Fruit fly (Drosophila melanogaster) whole organism, embryonic: ENCODE measurements around the gene Prosbeta2.

Experiments
- Abd-B ChIP-seq: fragments of 200-800 bp; sonication (Bioruptor generic); optimal IDR thresholded peaks from 2 replicates; lab custom pipeline; 2018; ENCODE audit warnings: missing biosample characterization, mild to moderate bottlenecking, missing genetic modification characterization, moderate library complexity
- Atf-2 ChIP-seq: fragments of 200-800 bp; sonication (Bioruptor generic); optimal IDR thresholded peaks from 2 replicates; lab custom pipeline; 2016; ENCODE audit warnings: missing biosample characterization, missing genetic modification characterization
- B-H2 ChIP-seq: fragments of 200-800 bp; sonication (Bioruptor generic); optimal IDR thresholded peaks from 2 replicates; lab custom pipeline; 2018; ENCODE audit warnings: missing biosample characterization, mild to moderate bottlenecking, missing genetic modification characterization
- Bteb2 ChIP-seq: fragments of 200-800 bp; sonication (Bioruptor generic); optimal IDR thresholded peaks from 2 replicates; lab custom pipeline; 2016; ENCODE audit warnings: missing biosample characterization, missing genetic modification characterization
- CG10147 ChIP-seq: fragments of 200-800 bp; sonication (Bioruptor generic); optimal IDR thresholded peaks from 2 replicates; lab custom pipeline; 2019; ENCODE audit warnings: missing biosample characterization, mild to moderate bottlenecking, missing genetic modification characterization, moderate library complexity
- CG11398 ChIP-seq: fragments of 200-800 bp; sonication (Bioruptor generic); optimal IDR thresholded peaks from 2 replicates; lab custom pipeline; 2016; ENCODE audit warnings: missing biosample characterization, missing genetic modification characterization
- CG12071 ChIP-seq: fragments of 200-800 bp; sonication (Bioruptor generic); optimal IDR thresholded peaks from 3 replicates; lab custom pipeline; 2018; ENCODE audit warnings: missing biosample characterization, mild to moderate bottlenecking, missing genetic modification characterization
- CG1233 ChIP-seq: fragments of 200-800 bp; sonication (Bioruptor generic); optimal IDR thresholded peaks from 4 replicates; lab custom pipeline; 2018; ENCODE audit warnings: missing biosample characterization, mild to moderate bottlenecking, missing genetic modification characterization
- CG14014 ChIP-seq: fragments of 200-800 bp; sonication (Bioruptor generic); IDR thresholded peaks from 2 replicates; pipeline ENCODE4 v1.3.6; 2022; ENCODE audit warnings: missing biosample characterization, missing genetic modification characterization
- CG14050 ChIP-seq: fragments of 200-800 bp; sonication (Bioruptor generic); IDR thresholded peaks from 3 replicates; pipeline ENCODE4 v1.3.6; 2022; ENCODE audit warnings: missing biosample characterization, missing genetic modification characterization
- CG15479 ChIP-seq: fragments of 200-800 bp; sonication (Bioruptor generic); optimal IDR thresholded peaks from 3 replicates; lab custom pipeline; 2019; ENCODE audit warnings: missing biosample characterization, mild to moderate bottlenecking, missing genetic modification characterization, moderate library complexity
- CG17186 ChIP-seq: fragments of 200-800 bp; sonication (Bioruptor generic); optimal IDR thresholded peaks from 3 replicates; lab custom pipeline; 2017; ENCODE audit warnings: missing biosample characterization, missing genetic modification reagents, missing genetic modification characterization
- CG18262 ChIP-seq: fragments of 200-800 bp; optimal IDR thresholded peaks from 3 replicates; lab custom pipeline; 2019; ENCODE audit warnings: missing biosample characterization, mild to moderate bottlenecking, missing genetic modification characterization, moderate library complexity
- CG2199 ChIP-seq: fragments of 200-800 bp; sonication (Bioruptor generic); IDR thresholded peaks from 3 replicates; pipeline ENCODE4 v1.3.6; 2022; ENCODE audit warnings: missing biosample characterization, missing genetic modification characterization
- CG31224 ChIP-seq: fragments of 200-800 bp; sonication (Bioruptor generic); IDR thresholded peaks from 2 replicates; pipeline ENCODE4 v1.3.6; 2022; ENCODE audit warnings: missing biosample characterization, missing genetic modification characterization
- CG6254 ChIP-seq: fragments of 200-800 bp; sonication (Bioruptor generic); optimal IDR thresholded peaks from 3 replicates; lab custom pipeline; 2017; ENCODE audit warnings: mild to moderate bottlenecking, missing biosample characterization, missing genetic modification reagents, missing genetic modification characterization
- CG7556 ChIP-seq: fragments of 200-800 bp; sonication (Bioruptor generic); optimal IDR thresholded peaks from 2 replicates; lab custom pipeline; 2017; ENCODE audit warnings: missing biosample characterization, mild to moderate bottlenecking, missing genetic modification characterization
- CG8924 ChIP-seq: fragments of 200-800 bp; optimal IDR thresholded peaks from 3 replicates; lab custom pipeline; 2019; ENCODE audit warnings: missing biosample characterization, mild to moderate bottlenecking, missing genetic modification characterization, moderate library complexity
- CoRest ChIP-seq: fragments of 200-800 bp; sonication (Bioruptor generic); optimal IDR thresholded peaks from 3 replicates; lab custom pipeline; 2018; ENCODE audit warnings: missing biosample characterization, mild to moderate bottlenecking, missing genetic modification characterization, moderate library complexity
- D ChIP-seq, 2 experiments: fragments of 200-800 bp in 1 of 2; fragments of >200 bp in 1 of 2; sonication (Bioruptor generic) in 1 of 2; optimal IDR thresholded peaks; 2 replicates in 1 of 2; 3 replicates in 1 of 2; lab custom pipeline; 2017; ENCODE audit warnings: mild to moderate bottlenecking in 1 of 2, missing biosample characterization in 1 of 2, missing genetic modification characterization in 1 of 2, missing genetic modification reagents in 1 of 2
- Dip3 ChIP-seq: fragments of 200-800 bp; sonication (Bioruptor generic); optimal IDR thresholded peaks from 3 replicates; lab custom pipeline; 2016; ENCODE audit warnings: missing biosample characterization, missing genetic modification characterization
- Ets65A ChIP-seq: fragments of 200-800 bp; sonication (Bioruptor generic); peaks from one replicate; lab custom pipeline; 2016; ENCODE audit warnings: missing biosample characterization, missing genetic modification characterization
- Jarid2 ChIP-seq: fragments of 200-800 bp; sonication (Bioruptor generic); optimal IDR thresholded peaks from 3 replicates; lab custom pipeline; 2017; ENCODE audit warnings: mild to moderate bottlenecking, missing biosample characterization, missing genetic modification reagents, missing genetic modification characterization
- Lpt ChIP-seq: fragments of >200 bp; optimal IDR thresholded peaks from 2 replicates; lab custom pipeline; 2018; ENCODE audit warnings: missing biosample characterization, missing genetic modification characterization
- Poxn ChIP-seq: fragments of 200-800 bp; sonication (Bioruptor generic); IDR thresholded peaks from 2 replicates; pipeline ENCODE4 v1.3.6; 2022; ENCODE audit warnings: missing biosample characterization, missing genetic modification characterization
- Ptx1 ChIP-seq: fragments of 200-800 bp; sonication (Bioruptor generic); IDR thresholded peaks from 2 replicates; pipeline ENCODE4 v1.3.6; 2022; ENCODE audit warnings: missing biosample characterization, missing genetic modification characterization
- Stat92E ChIP-seq, 3 experiments: fragments of >200 bp in 2 of 3; fragments of 200-800 bp in 1 of 3; sonication (Bioruptor generic) in 1 of 3; optimal IDR thresholded peaks; 2 replicates each; lab custom pipeline; 2017 to 2019; ENCODE audit warnings: missing biosample characterization in 3 of 3, missing genetic modification characterization in 3 of 3, mild to moderate bottlenecking in 1 of 3, moderate library complexity in 1 of 3
- YL-1 ChIP-seq: fragments of 200-800 bp; sonication (Bioruptor generic); optimal IDR thresholded peaks from 3 replicates; lab custom pipeline; 2017; ENCODE audit warnings: missing biosample characterization, mild to moderate bottlenecking, missing genetic modification characterization
- eve ChIP-seq, 2 experiments: fragments of >200 bp; optimal IDR thresholded peaks; 2 replicates each; lab custom pipeline; 2017; ENCODE audit warnings: missing biosample characterization in 2 of 2, missing genetic modification characterization in 2 of 2
- fru ChIP-seq: fragments of >200 bp; optimal IDR thresholded peaks from 2 replicates; lab custom pipeline; 2017
- gsb-n ChIP-seq: fragments of 200-800 bp; sonication (Bioruptor generic); optimal IDR thresholded peaks from 3 replicates; lab custom pipeline; 2018; ENCODE audit warnings: missing biosample characterization, mild to moderate bottlenecking, missing genetic modification characterization
- kni ChIP-seq: fragments of 200-800 bp; sonication (Bioruptor generic); optimal IDR thresholded peaks from 3 replicates; lab custom pipeline; 2017; ENCODE audit warnings: mild to moderate bottlenecking, missing biosample characterization, missing genetic modification reagents, missing genetic modification characterization
- lov ChIP-seq, 2 experiments: fragments of 200-800 bp in 1 of 2; fragments of >200 bp in 1 of 2; sonication (Bioruptor generic) in 1 of 2; IDR thresholded peaks in 1 of 2; optimal IDR thresholded peaks in 1 of 2; 2 replicates in 1 of 2; 3 replicates in 1 of 2; pipeline versions ENCODE4 v1.3.6 to Lab custom; 2017 to 2022; ENCODE audit warnings: missing biosample characterization in 1 of 2, missing genetic modification characterization in 1 of 2
- mld ChIP-seq: fragments of 200-800 bp; sonication (Bioruptor generic); IDR thresholded peaks from 3 replicates; pipeline ENCODE4 v1.3.6; 2022; ENCODE audit warnings: missing biosample characterization, missing genetic modification characterization; ENCODE audit not compliant: partially characterized antibody
- pros ChIP-seq: fragments of 200-800 bp; sonication (Bioruptor generic); optimal IDR thresholded peaks from 3 replicates; lab custom pipeline; 2019; ENCODE audit warnings: missing biosample characterization, mild to moderate bottlenecking, missing genetic modification characterization, moderate library complexity
- sqz ChIP-seq: fragments of 200-800 bp; sonication (Bioruptor generic); optimal IDR thresholded peaks from 3 replicates; lab custom pipeline; 2018; ENCODE audit warnings: missing biosample characterization, mild to moderate bottlenecking, missing genetic modification characterization
- tll ChIP-seq, 2 experiments: fragments of 200-800 bp in 1 of 2; fragments of >200 bp in 1 of 2; sonication (Bioruptor generic) in 1 of 2; optimal IDR thresholded peaks; 2 replicates each; lab custom pipeline; 2017 to 2019; ENCODE audit warnings: missing biosample characterization in 2 of 2, missing genetic modification characterization in 2 of 2, mild to moderate bottlenecking in 1 of 2, moderate library complexity in 1 of 2
- unpg ChIP-seq: fragments of 200-800 bp; sonication (Bioruptor generic); optimal IDR thresholded peaks from 3 replicates; lab custom pipeline; 2018; ENCODE audit warnings: missing biosample characterization, mild to moderate bottlenecking, missing genetic modification characterization, moderate library complexity
- vvl ChIP-seq: fragments of 200-800 bp; sonication (Bioruptor generic); IDR thresholded peaks from 2 replicates; pipeline ENCODE4 v1.3.6; 2022; ENCODE audit warnings: missing biosample characterization, missing genetic modification characterization
- zen ChIP-seq: fragments of 200-800 bp; sonication (Bioruptor generic); optimal IDR thresholded peaks from 3 replicates; lab custom pipeline; 2018; ENCODE audit warnings: missing biosample characterization, mild to moderate bottlenecking, missing genetic modification characterization, moderate library complexity
- zfh2 ChIP-seq: fragments of 200-800 bp; sonication (Bioruptor generic); optimal IDR thresholded peaks from 2 replicates; lab custom pipeline; 2016; ENCODE audit warnings: missing biosample characterization, missing genetic modification characterization

Gene Prosbeta2

DNA sequence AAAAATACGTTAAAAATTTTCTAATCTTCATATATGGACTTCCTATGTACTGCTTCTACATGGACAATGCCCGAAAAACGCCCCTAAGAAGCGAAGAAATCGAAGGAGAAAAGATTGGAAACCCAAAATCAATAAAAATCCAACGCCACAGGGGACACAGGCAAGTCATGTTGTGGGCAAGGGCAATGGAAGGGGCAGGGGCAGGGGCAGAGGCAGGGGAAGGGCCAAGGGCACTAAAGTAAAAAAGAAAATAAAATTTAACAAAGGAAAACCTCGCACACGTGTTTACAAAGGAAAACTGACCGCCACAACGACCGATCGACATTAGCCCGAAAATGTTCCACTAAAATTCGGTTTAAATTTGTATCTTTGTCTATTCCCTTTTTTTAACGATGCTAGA is 37.0 kb upstream of the Prosbeta2 start (continued):
- no peak for TF ChIP-seq zfh2 (GFP tag; lab: Kevin White, UChicago)
- no peak for TF ChIP-seq CG18262
- TF ChIP-seq Lpt (GFP tag; lab: Kevin White, UChicago) = no peak
- TF ChIP-seq vvl (GFP tag; lab: Robert Waterston, UW) = no peak
- TF ChIP-seq CG6254 (GFP tag; lab: Kevin White, UChicago) = peak; percentile 32
- TF ChIP-seq CG17186 (GFP tag; lab: Kevin White, UChicago) = no peak
- no peak for TF ChIP-seq CG12071 (GFP tag; lab: Kevin White, UChicago)
- peak; percentile 86 for TF ChIP-seq kni (GFP tag; lab: Kevin White, UChicago)
- TF ChIP-seq eve (GFP tag; optimal IDR thresholded peaks at IDR 0.05; lab: Kevin White, UChicago) = no peak
- peak; percentile 88 for TF ChIP-seq pros
- no peak for TF ChIP-seq Ptx1 (GFP tag; lab: Robert Waterston, UW)
- no peak for TF ChIP-seq mld (GFP tag; lab: Robert Waterston, UW)
- peak; percentile 9 for TF ChIP-seq CG8924 (tag; lab: Kevin White, UChicago)
- no peak for TF ChIP-seq B-H2 (GFP tag; lab: Kevin White, UChicago)
- no peak for TF ChIP-seq Jarid2 (GFP tag; lab: Kevin White, UChicago)
- TF ChIP-seq CG14050 (GFP tag; lab: Robert Waterston, UW) = no peak
- TF ChIP-seq CG1233 (GFP tag; lab: Kevin White, UChicago) = no peak
- peak; percentile 18 for TF ChIP-seq sqz
- TF ChIP-seq CG11398 (GFP tag; lab: Kevin White, UChicago) = no peak
- peak in 1 of 3 experiments; percentile 48 for TF ChIP-seq Stat92E (GFP tag; optimal IDR thresholded peaks at IDR 0.05; lab: Kevin White, UChicago)
- TF ChIP-seq Ets65A (GFP tag; lab: Kevin White, UChicago) = no peak
- TF ChIP-seq fru = no peak
- peak; percentile 3 for TF ChIP-seq zen
- TF ChIP-seq Abd-B (GFP tag; lab: Kevin White, UChicago) = no peak
- TF ChIP-seq CG2199 (GFP tag; lab: Robert Waterston, UW) = peak; percentile 88

DNA sequence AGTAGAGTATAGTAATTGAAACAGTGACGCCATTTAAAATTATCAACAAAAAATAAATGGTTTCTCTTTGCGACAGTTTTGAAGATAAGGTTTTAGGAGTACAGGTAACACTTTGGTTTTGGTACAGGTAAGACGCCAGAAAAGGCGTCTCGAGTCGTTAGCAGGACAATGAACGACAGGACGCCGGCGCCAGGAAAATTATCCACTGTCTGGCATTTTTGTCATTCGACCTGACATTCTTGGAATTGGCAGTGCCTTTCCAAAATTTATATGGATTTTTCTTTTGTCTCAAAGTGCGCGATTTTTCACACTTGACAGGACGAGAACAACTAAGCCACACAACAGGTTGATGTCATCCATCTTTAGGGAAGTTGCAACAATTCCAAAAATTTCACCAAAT is 34.9 kb upstream of the Prosbeta2 start:
- peak; percentile 77 for TF ChIP-seq CG15479 (GFP tag; lab: Kevin White, UChicago)
- TF ChIP-seq CoRest (tag; lab: Kevin White, UChicago) = no peak
- TF ChIP-seq gsb-n (tag; lab: Kevin White, UChicago) = no peak
- no peak for TF ChIP-seq Bteb2 (GFP tag; lab: Kevin White, UChicago)
- TF ChIP-seq CG14014 = no peak
- no peak for TF ChIP-seq Poxn
- no peak for TF ChIP-seq Dip3 (GFP tag; lab: Kevin White, UChicago)
- TF ChIP-seq lov (optimal IDR thresholded peaks at IDR 0.05; lab: Kevin White, UChicago) = no peak
- TF ChIP-seq lov (GFP tag; IDR thresholded peaks at IDR 0.05; lab: Robert Waterston, UW) = no peak
- TF ChIP-seq D (optimal IDR thresholded peaks at IDR 0.05; lab: Kevin White, UChicago) = no peak
- TF ChIP-seq D (GFP tag; optimal IDR thresholded peaks at IDR 0.05; lab: Kevin White, UChicago) = no peak
- TF ChIP-seq YL-1 (GFP tag; lab: Kevin White, UChicago) = no peak
- TF ChIP-seq unpg (GFP tag; lab: Kevin White, UChicago) = no peak
- TF ChIP-seq tll (GFP tag; optimal IDR thresholded peaks at IDR 0.05; lab: Kevin White, UChicago) = peak in 1 of 2 experiments; percentile 78
- TF ChIP-seq Atf-2 (GFP tag; lab: Kevin White, UChicago) = no peak
- no peak for TF ChIP-seq CG7556 (GFP tag; lab: Kevin White, UChicago)
- peak; percentile 100 for TF ChIP-seq zen
- no peak for TF ChIP-seq CG10147 (GFP tag; lab: Kevin White, UChicago)
- TF ChIP-seq CG31224 (GFP tag; lab: Robert Waterston, UW) = no peak
